Worm (Caenorhabditis elegans) whole organism, L2 larva: Measurements from ENCODE around the gene Y37E11B.5.

Experiments used
- C34F6.9 ChIP-seq: fragments of 150-350 bp; optimal IDR thresholded peaks from 2 replicates; lab custom pipeline; 2014; ENCODE audit warnings: missing biosample characterization, missing genetic modification characterization
- F13H6.1 ChIP-seq: sonication (generic microtip); optimal IDR thresholded peaks from 2 replicates; lab custom pipeline; 2016; ENCODE audit warnings: missing genetic modification characterization, missing compliant biosample characterization
- Y55F3AM.14 ChIP-seq: fragments of 200-800 bp; sonication (Bioruptor generic); optimal IDR thresholded peaks from 2 replicates; lab custom pipeline; 2018; ENCODE audit warnings: mild to moderate bottlenecking, missing genetic modification characterization, missing compliant biosample characterization
- ZK546.5 ChIP-seq: sonication (generic microtip); optimal IDR thresholded peaks from 2 replicates; lab custom pipeline; 2017; ENCODE audit warnings: missing biosample characterization, missing genetic modification characterization
- alr-1 ChIP-seq: fragments of 150-350 bp; optimal IDR thresholded peaks from 2 replicates; lab custom pipeline; 2014; ENCODE audit warnings: missing biosample characterization, missing genetic modification characterization
- aly-2 ChIP-seq: fragments of 150-350 bp; optimal IDR thresholded peaks from 2 replicates; lab custom pipeline; 2014; ENCODE audit warnings: missing biosample characterization, missing genetic modification characterization
- ama-1 ChIP-seq: fragments of 150-350 bp; optimal IDR thresholded peaks from 2 replicates; lab custom pipeline; 2018; ENCODE audit warnings: inconsistent platforms
- blmp-1 ChIP-seq: sonication (generic microtip); optimal IDR thresholded peaks from 2 replicates; lab custom pipeline; 2017; ENCODE audit warnings: missing genetic modification characterization, mild to moderate bottlenecking, missing compliant biosample characterization, antibody characterized with exemption, moderate library complexity; ENCODE audit not compliant: insufficient read depth
- ceh-16 ChIP-seq: fragments of 150-350 bp; optimal IDR thresholded peaks from 2 replicates; lab custom pipeline; 2014; ENCODE audit warnings: missing biosample characterization, missing genetic modification characterization
- ceh-82 ChIP-seq: fragments of 150-350 bp; optimal IDR thresholded peaks from 2 replicates; lab custom pipeline; 2014; ENCODE audit warnings: missing biosample characterization, missing genetic modification characterization
- crh-2 ChIP-seq: sonication (generic microtip); optimal IDR thresholded peaks from 2 replicates; lab custom pipeline; 2017; ENCODE audit warnings: missing biosample characterization, missing genetic modification characterization
- egl-27 ChIP-seq: sonication (generic microtip); optimal IDR thresholded peaks from 3 replicates; lab custom pipeline; 2017; ENCODE audit warnings: missing biosample characterization, missing genetic modification reagents, missing genetic modification characterization
- elt-3 ChIP-seq: sonication (generic microtip); optimal IDR thresholded peaks from 2 replicates; lab custom pipeline; 2017; ENCODE audit warnings: missing biosample characterization, missing genetic modification characterization
- fos-1 ChIP-seq: fragments of 150-350 bp; optimal IDR thresholded peaks from 2 replicates; lab custom pipeline; 2014; ENCODE audit warnings: missing biosample characterization, missing genetic modification characterization
- gmeb-1 ChIP-seq: fragments of 150-350 bp; optimal IDR thresholded peaks from 2 replicates; lab custom pipeline; 2014; ENCODE audit warnings: missing biosample characterization, missing genetic modification characterization
- lin-11 ChIP-seq: fragments of 150-350 bp; sonication (generic microtip); optimal IDR thresholded peaks from 2 replicates; lab custom pipeline; 2014; ENCODE audit warnings: missing biosample characterization, missing genetic modification characterization, inconsistent platforms, mixed read lengths
- lin-13 ChIP-seq: fragments of 150-350 bp; optimal IDR thresholded peaks from 2 replicates; lab custom pipeline; 2014; ENCODE audit warnings: missing biosample characterization, missing genetic modification reagents, missing genetic modification characterization
- lin-39 ChIP-seq: fragments of 150-350 bp; optimal IDR thresholded peaks from 2 replicates; lab custom pipeline; 2014; ENCODE audit warnings: missing biosample characterization, missing genetic modification reagents, missing genetic modification characterization
- lsy-2 ChIP-seq, 2 experiments: fragments of 150-350 bp in 1 of 2; sonication (generic microtip) in 1 of 2; optimal IDR thresholded peaks; 2 replicates each; lab custom pipeline; 2014 to 2017; ENCODE audit warnings: missing biosample characterization in 2 of 2, missing genetic modification characterization in 2 of 2
- mab-5 ChIP-seq: fragments of 150-350 bp; optimal IDR thresholded peaks from 2 replicates; lab custom pipeline; 2014; ENCODE audit warnings: missing biosample characterization, missing genetic modification characterization
- mbf-1 ChIP-seq: sonication (generic microtip); optimal IDR thresholded peaks from 2 replicates; lab custom pipeline; 2017; ENCODE audit warnings: missing biosample characterization, missing genetic modification characterization
- mdl-1 ChIP-seq, 2 experiments: fragments of 150-350 bp in 1 of 2; sonication (generic microtip) in 1 of 2; optimal IDR thresholded peaks; 2 replicates each; lab custom pipeline; 2017; ENCODE audit warnings: missing biosample characterization in 2 of 2, missing genetic modification characterization in 2 of 2
- nhr-10 ChIP-seq: sonication (generic microtip); optimal IDR thresholded peaks from 2 replicates; lab custom pipeline; 2017; ENCODE audit warnings: missing biosample characterization, missing genetic modification characterization
- nhr-11 ChIP-seq: fragments of 150-350 bp; optimal IDR thresholded peaks from 2 replicates; lab custom pipeline; 2014; ENCODE audit warnings: missing biosample characterization, missing genetic modification characterization
- nhr-12 ChIP-seq: fragments of 150-350 bp; optimal IDR thresholded peaks from 2 replicates; lab custom pipeline; 2014; ENCODE audit warnings: missing biosample characterization, missing genetic modification characterization
- nhr-129 ChIP-seq: fragments of 150-350 bp; optimal IDR thresholded peaks from 2 replicates; lab custom pipeline; 2014; ENCODE audit warnings: missing biosample characterization, missing genetic modification characterization
- nhr-21 ChIP-seq: fragments of 150-350 bp; optimal IDR thresholded peaks from 2 replicates; lab custom pipeline; 2014; ENCODE audit warnings: missing biosample characterization, missing genetic modification characterization
- nhr-237 ChIP-seq: fragments of 150-350 bp; optimal IDR thresholded peaks from 2 replicates; lab custom pipeline; 2014; ENCODE audit warnings: missing biosample characterization, missing genetic modification characterization
- nhr-25 ChIP-seq: fragments of 150-350 bp; sonication (generic microtip); optimal IDR thresholded peaks from 3 replicates; lab custom pipeline; 2014; ENCODE audit warnings: missing biosample characterization, missing genetic modification characterization
- nhr-77 ChIP-seq: fragments of 150-350 bp; optimal IDR thresholded peaks from 2 replicates; lab custom pipeline; 2014; ENCODE audit warnings: missing biosample characterization, missing genetic modification characterization
- peb-1 ChIP-seq: fragments of 150-350 bp; optimal IDR thresholded peaks from 2 replicates; lab custom pipeline; 2014; ENCODE audit warnings: missing biosample characterization, missing genetic modification characterization
- skn-1 ChIP-seq: sonication (generic microtip); optimal IDR thresholded peaks from 2 replicates; lab custom pipeline; 2017; ENCODE audit warnings: missing biosample characterization, missing genetic modification characterization
- sma-3 ChIP-seq: sonication (generic microtip); optimal IDR thresholded peaks from 2 replicates; lab custom pipeline; 2016; ENCODE audit warnings: missing genetic modification reagents, missing genetic modification characterization, missing compliant biosample characterization
- sma-9 ChIP-seq, 2 experiments: fragments of 150-350 bp in 1 of 2; sonication (generic microtip) in 1 of 2; optimal IDR thresholded peaks; 2 replicates each; lab custom pipeline; 2014 to 2016; ENCODE audit warnings: missing genetic modification characterization in 2 of 2, mild to moderate bottlenecking in 1 of 2, missing biosample characterization in 1 of 2, missing compliant biosample characterization in 1 of 2, missing genetic modification reagents in 1 of 2, moderate library complexity in 1 of 2
- snpc-4 ChIP-seq: fragments of 150-350 bp; optimal IDR thresholded peaks from 2 replicates; lab custom pipeline; 2014; ENCODE audit warnings: missing biosample characterization, missing genetic modification characterization
- unc-39 ChIP-seq: fragments of 150-350 bp; optimal IDR thresholded peaks from 2 replicates; lab custom pipeline; 2014; ENCODE audit warnings: missing biosample characterization, missing genetic modification characterization
- unc-55 ChIP-seq: fragments of 150-350 bp; sonication (generic microtip); optimal IDR thresholded peaks from 3 replicates; lab custom pipeline; 2014; ENCODE audit warnings: missing biosample characterization, missing genetic modification reagents, missing genetic modification characterization
- zag-1 ChIP-seq: fragments of 150-350 bp; optimal IDR thresholded peaks from 2 replicates; lab custom pipeline; 2014; ENCODE audit warnings: missing biosample characterization, missing genetic modification characterization
- ztf-1 ChIP-seq: fragments of 200-800 bp; sonication (Bioruptor generic); conservative IDR thresholded peaks from 2 replicates; pipeline ENCODE4 v1.3.6; 2022; ENCODE audit warnings: missing genetic modification characterization, missing compliant biosample characterization
- ztf-4 ChIP-seq: fragments of 150-350 bp; optimal IDR thresholded peaks from 2 replicates; lab custom pipeline; 2014; ENCODE audit warnings: missing biosample characterization, missing genetic modification characterization

Y37E11B.5 gene

ce11 chrIV:3644863-3645378 is 46.6 kb upstream of the Y37E11B.5 start (continued):
- TF ChIP-seq nhr-129 (tag; lab: Kevin White, UChicago) (peak; percentile 55), sma-9 (GFP tag; optimal IDR thresholded peaks at IDR 0.05; lab: Kevin White, UChicago) (no peak), sma-9 (tag; optimal IDR thresholded peaks at IDR 0.05; lab: Kevin White, UChicago) (no peak), lin-39 (no peak), lin-11 (tag; lab: Kevin White, UChicago) (no peak)
- TF ChIP-seq, all 48 proteins: peak for 7

ce11 chrIV:3642189-3642588 is 43.8 kb upstream of the Y37E11B.5 start, which contains the start of gene CC8.3:
Gene CC8.3, minus strand, starts transcription at chrIV:3642289.
- no peak for TF ChIP-seq unc-39 (tag; lab: Kevin White, UChicago)
- TF ChIP-seq crh-2 (tag; lab: Kevin White, UChicago) = no peak
- no peak for TF ChIP-seq skn-1
- no peak for TF ChIP-seq lin-11 (tag; lab: Kevin White, UChicago)
- no peak for TF ChIP-seq nhr-11 (tag; lab: Kevin White, UChicago)
- no peak for TF ChIP-seq blmp-1 (tag; lab: Kevin White, UChicago)
- no peak for TF ChIP-seq nhr-77
- no peak for TF ChIP-seq nhr-10 (tag; lab: Kevin White, UChicago)
- no peak for TF ChIP-seq elt-3
- no peak for TF ChIP-seq ceh-16
- no peak for TF ChIP-seq aly-2 (tag; lab: Kevin White, UChicago)
- no peak for TF ChIP-seq nhr-237
- no peak for TF ChIP-seq lsy-2 (tag; optimal IDR thresholded peaks at IDR 0.05; lab: Kevin White, UChicago)
- TF ChIP-seq lin-39 = no peak

DNA sequence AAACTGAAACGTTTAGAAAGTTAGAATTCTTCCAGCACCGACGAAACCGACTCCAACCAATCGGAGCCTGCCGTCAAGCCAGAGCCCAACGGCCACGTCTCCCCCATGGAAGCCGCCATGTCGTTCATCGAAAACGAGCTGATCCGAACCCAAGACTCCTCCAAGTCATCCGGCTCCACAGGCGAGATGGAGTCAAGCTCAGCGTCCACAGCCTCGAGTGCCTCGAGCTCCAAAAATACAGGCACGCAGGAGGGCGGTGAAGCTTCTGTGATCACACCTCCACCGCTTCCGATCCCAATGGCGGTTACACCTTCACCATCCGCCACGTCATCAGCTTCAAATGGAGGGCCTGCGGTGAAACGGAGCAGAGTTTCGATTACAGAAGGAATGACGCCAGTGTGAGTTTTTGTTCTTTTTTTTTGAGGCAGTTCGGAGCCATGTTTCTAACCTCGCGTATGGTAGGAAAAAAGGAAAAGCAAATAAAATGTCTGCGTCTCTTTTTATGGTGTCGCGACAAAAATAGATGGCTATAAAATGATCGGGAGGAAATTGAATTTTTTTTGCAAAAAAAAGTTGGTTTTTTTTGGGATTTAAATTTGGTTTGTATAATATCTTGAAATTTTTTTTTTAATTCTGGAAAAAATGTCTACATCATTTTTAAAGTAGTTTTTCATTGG is 40.0 kb upstream of the Y37E11B.5 start:
- TF ChIP-seq snpc-4 (no peak), ZK546.5 (no peak), lin-11 (tag; lab: Kevin White, UChicago) (no peak), alr-1 (tag; lab: Kevin White, UChicago) (no peak), mab-5 (tag; lab: Kevin White, UChicago) (no peak), lin-39 (no peak), peb-1 (tag; lab: Kevin White, UChicago) (no peak), mbf-1 (tag; lab: Kevin White, UChicago) (no peak), egl-27 (tag; lab: Kevin White, UChicago) (no peak), sma-9 (GFP tag; optimal IDR thresholded peaks at IDR 0.05; lab: Kevin White, UChicago) (no peak), sma-9 (tag; optimal IDR thresholded peaks at IDR 0.05; lab: Kevin White, UChicago) (no peak), unc-55 (GFP tag; lab: Kevin White, UChicago) (no peak)

DNA sequence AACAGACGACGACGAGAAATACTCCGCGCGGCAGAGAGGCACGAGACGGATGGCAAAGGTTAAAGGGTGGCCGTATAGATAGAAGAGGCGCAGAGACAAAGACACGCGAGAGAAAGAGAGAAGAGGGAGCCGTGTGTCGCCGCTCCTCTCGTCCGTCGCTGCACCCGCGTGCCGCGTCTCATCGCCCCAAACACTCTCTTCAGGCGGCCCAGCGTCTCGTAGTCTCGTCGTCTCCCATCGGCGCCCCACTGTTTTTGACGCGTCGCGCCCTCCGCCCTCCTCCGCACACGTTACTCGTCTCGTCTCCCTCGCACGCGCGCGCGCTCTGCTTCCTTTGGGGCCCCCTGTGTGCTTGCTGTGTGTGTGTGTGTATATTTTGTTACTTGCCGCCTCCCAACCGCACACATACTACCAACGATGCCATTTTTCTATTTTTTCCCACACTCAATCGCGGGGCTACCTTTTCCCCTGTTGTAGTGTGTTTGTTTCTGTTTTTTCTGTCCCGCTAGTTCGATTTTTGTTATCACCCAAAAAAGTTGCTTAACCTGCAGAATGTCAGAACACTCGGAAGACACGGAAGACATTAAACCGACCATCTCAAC is 38.3 kb upstream of the Y37E11B.5 start, which contains the start of gene madf-9:
Gene madf-9 (plus strand): TSS at position 552 of the 602 bp plus-strand sequence.
- no peak for TF ChIP-seq nhr-11 (tag; lab: Kevin White, UChicago)
- TF ChIP-seq nhr-129 (tag; lab: Kevin White, UChicago) = peak; percentile 44
- TF ChIP-seq egl-27 (tag; lab: Kevin White, UChicago) = no peak
- no peak for TF ChIP-seq mbf-1 (tag; lab: Kevin White, UChicago)
- peak; percentile 50 for TF ChIP-seq gmeb-1 (tag; lab: Kevin White, UChicago)
- TF ChIP-seq aly-2 (tag; lab: Kevin White, UChicago) = no peak
- peak in 1 of 2 experiments; percentile 51 for TF ChIP-seq lsy-2 (tag; optimal IDR thresholded peaks at IDR 0.05; lab: Kevin White, UChicago)
- no peak for TF ChIP-seq nhr-237
- peak; percentile 83 for TF ChIP-seq peb-1 (tag; lab: Kevin White, UChicago)
- peak; percentile 33 for TF ChIP-seq lin-13
- TF ChIP-seq ama-1 (lab: Kevin White, UChicago) = no peak
- peak; percentile 59 for TF ChIP-seq zag-1 (tag; lab: Kevin White, UChicago)
- TF ChIP-seq blmp-1 (tag; lab: Kevin White, UChicago) = peak; percentile 0
- TF ChIP-seq Y55F3AM.14 = peak; percentile 31
- TF ChIP-seq F13H6.1 (tag; lab: Kevin White, UChicago) = peak; percentile 88
- TF ChIP-seq nhr-21 (tag; lab: Kevin White, UChicago) = peak; percentile 76
- TF ChIP-seq nhr-25 (tag; lab: Kevin White, UChicago) = peak; percentile 39
- TF ChIP-seq C34F6.9 = peak; percentile 14
- TF ChIP-seq ztf-1 (GFP tag; lab: Robert Waterston, UW) = no peak
- peak; percentile 39 for TF ChIP-seq unc-39 (tag; lab: Kevin White, UChicago)
- TF ChIP-seq mab-5 (tag; lab: Kevin White, UChicago) = peak; percentile 32
- no peak for TF ChIP-seq ceh-82 (tag; lab: Kevin White, UChicago)
- peak; percentile 83 for TF ChIP-seq sma-9 (GFP tag; optimal IDR thresholded peaks at IDR 0.05; lab: Kevin White, UChicago)
- TF ChIP-seq sma-9 (tag; optimal IDR thresholded peaks at IDR 0.05; lab: Kevin White, UChicago) = no peak
- TF ChIP-seq nhr-12 (tag; lab: Kevin White, UChicago) = no peak
- peak; percentile 67 for TF ChIP-seq sma-3 (GFP tag; lab: Kevin White, UChicago)
- peak; percentile 32 for TF ChIP-seq snpc-4
- TF ChIP-seq mdl-1 (tag; optimal IDR thresholded peaks at IDR 0.05; lab: Kevin White, UChicago) = peak; percentile 77 to 81
- TF ChIP-seq fos-1 (tag; lab: Kevin White, UChicago) = peak; percentile 24
- no peak for TF ChIP-seq elt-3
- TF ChIP-seq ztf-4 (tag; lab: Kevin White, UChicago) = no peak
- peak; percentile 62 for TF ChIP-seq unc-55 (GFP tag; lab: Kevin White, UChicago)
